Fruit fly (Drosophila melanogaster): ENCODE results near the gene Rala.

The Rala gene

DNA sequence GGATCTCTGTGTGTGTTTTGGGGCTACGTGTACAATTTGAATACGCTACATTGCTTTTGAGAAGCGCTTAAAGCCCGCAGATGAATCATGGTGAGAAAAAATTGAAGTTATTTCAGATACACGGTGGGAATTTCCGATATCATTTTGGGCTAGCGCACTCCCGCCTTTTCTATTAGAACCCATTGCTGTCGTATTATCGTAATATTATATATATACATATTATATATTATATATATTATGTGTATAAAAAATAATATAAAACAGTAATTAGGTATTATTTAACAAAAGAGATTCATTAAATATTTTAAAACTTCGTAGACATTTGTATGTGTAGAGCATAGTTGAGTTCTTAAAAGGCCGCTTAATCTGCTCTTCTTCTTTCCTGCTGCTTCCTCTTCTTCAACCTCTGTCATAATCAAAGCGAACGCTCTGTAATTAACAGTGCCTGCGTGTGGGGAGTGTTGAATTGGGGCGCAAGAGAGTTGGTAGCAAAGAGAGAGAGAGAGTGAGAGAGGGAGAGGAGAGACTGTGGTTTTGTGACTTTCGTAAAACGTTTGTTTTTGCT is 41.5 kb downstream of the Rala start (continued):
- TF ChIP-seq Dip2 (GFP tag; IDR thresholded peaks at IDR 0.05) (no peak), CG1233 (GFP tag; optimal IDR thresholded peaks at IDR 0.05) (peak; percentile 82), CG12744 (GFP tag; optimal IDR thresholded peaks at IDR 0.05) (no peak), CG11723 (GFP tag; optimal IDR thresholded peaks at IDR 0.05) (peak; percentile 78), maf-S (GFP tag; optimal IDR thresholded peaks at IDR 0.05) (no peak), grn (GFP tag; optimal IDR thresholded peaks at IDR 0.05) (no peak), Meics (GFP tag; optimal IDR thresholded peaks at IDR 0.05) (peak; percentile 90), ERR (GFP tag; optimal IDR thresholded peaks at IDR 0.05) (no peak), grau (tag; optimal IDR thresholded peaks at IDR 0.05) (peak; percentile 89), trh (GFP tag; optimal IDR thresholded peaks at IDR 0.05) (peak; percentile 3), fd3F (GFP tag; optimal IDR thresholded peaks at IDR 0.05) (peak; percentile 67), Drgx (GFP tag; IDR thresholded peaks at IDR 0.05) (peak; percentile 73), CTCF (GFP tag; optimal IDR thresholded peaks at IDR 0.05) (peak; percentile 14), CG15011 (GFP tag; optimal IDR thresholded peaks at IDR 0.05) (peak; percentile 23), CG13624 (GFP tag; optimal IDR thresholded peaks at IDR 0.05) (no peak), twi (tag; optimal IDR thresholded peaks at IDR 0.05) (peak; percentile 77), CG12659 (GFP tag; optimal IDR thresholded peaks at IDR 0.05) (peak; percentile 92), CG7963 (GFP tag; IDR thresholded peaks at IDR 0.05; ENCODE audit: partially characterized antibody) (no peak), CG32767 (GFP tag; IDR thresholded peaks at IDR 0.05) (peak; percentile 53; the same call in 1 of the 2 replicates), toy (GFP tag; IDR thresholded peaks at IDR 0.05) (no peak), CG7372 (GFP tag; IDR thresholded peaks at IDR 0.05) (no peak), CG10267 (tag; optimal IDR thresholded peaks at IDR 0.05) (peak; percentile 83), Poxn (GFP tag; IDR thresholded peaks at IDR 0.05) (no peak), br (optimal IDR thresholded peaks at IDR 0.05) (no peak), CG4282 (GFP tag; optimal IDR thresholded peaks at IDR 0.05) (no peak), ranshi (GFP tag; IDR thresholded peaks at IDR 0.05) (no peak), CG15073 (GFP tag; optimal IDR thresholded peaks at IDR 0.05) (no peak), pfk (GFP tag; optimal IDR thresholded peaks at IDR 0.05) (no peak), shn (GFP tag; optimal IDR thresholded peaks at IDR 0.05) (no peak), CG31224 (GFP tag; IDR thresholded peaks at IDR 0.05) (0 out of 2 replicates have a peak, but pooled peaks have one; percentile 39), mam (GFP tag; optimal IDR thresholded peaks at IDR 0.05) (no peak), CG9727 (GFP tag; optimal IDR thresholded peaks at IDR 0.05) (peak; percentile 88), CG10462 (GFP tag; optimal IDR thresholded peaks at IDR 0.05) (peak; percentile 19), rib (GFP tag; IDR thresholded peaks at IDR 0.05) (no peak), Bgb (GFP tag; IDR thresholded peaks at IDR 0.05; ENCODE audit: partially characterized antibody) (no peak), CG8944 (GFP tag; optimal IDR thresholded peaks at IDR 0.05) (no peak), CG31441 (GFP tag; IDR thresholded peaks at IDR 0.05) (peak; percentile 96), CG12155 (GFP tag; optimal IDR thresholded peaks at IDR 0.05) (peak; percentile 37), ems (GFP tag; optimal IDR thresholded peaks at IDR 0.05) (no peak), Antp (GFP tag; optimal IDR thresholded peaks at IDR 0.05) (no peak), NFAT (GFP tag; IDR thresholded peaks at IDR 0.05) (no peak), ac (GFP tag; optimal IDR thresholded peaks at IDR 0.05) (peak; percentile 22), CG8290 (GFP tag; optimal IDR thresholded peaks at IDR 0.05) (peak; percentile 27), CG8290 (tag; optimal IDR thresholded peaks at IDR 0.05) (peak in 1 of 2 experiments; percentile 27), CG30020 (tag; optimal IDR thresholded peaks at IDR 0.05) (peak; percentile 67), CG31365 (tag; optimal IDR thresholded peaks at IDR 0.05) (no peak), btn (GFP tag; optimal IDR thresholded peaks at IDR 0.05) (peak; percentile 7), CG10274 (GFP tag; optimal IDR thresholded peaks at IDR 0.05) (peak; percentile 98), CG1792 (GFP tag; optimal IDR thresholded peaks at IDR 0.05) (peak; percentile 41), CG11398 (GFP tag; optimal IDR thresholded peaks at IDR 0.05) (no peak), sr (GFP tag; IDR thresholded peaks at IDR 0.05) (no peak), CG9215 (GFP tag; IDR thresholded peaks at IDR 0.05) (peak; percentile 58), sd (tag; optimal IDR thresholded peaks at IDR 0.05) (peak; percentile 58)
